Worm (Caenorhabditis elegans) whole organism, L2 larva: ENCODE data around the gene R03D7.8.

Source experiments
- C34F6.9 ChIP-seq: fragments of 150-350 bp; optimal IDR thresholded peaks from 2 replicates; lab custom pipeline; 2014; ENCODE audit warnings: missing biosample characterization, missing genetic modification characterization
- F13H6.1 ChIP-seq: sonication (generic microtip); optimal IDR thresholded peaks from 2 replicates; lab custom pipeline; 2016; ENCODE audit warnings: missing genetic modification characterization, missing compliant biosample characterization
- Y55F3AM.14 ChIP-seq: fragments of 200-800 bp; sonication (Bioruptor generic); optimal IDR thresholded peaks from 2 replicates; lab custom pipeline; 2018; ENCODE audit warnings: mild to moderate bottlenecking, missing genetic modification characterization, missing compliant biosample characterization
- ZK546.5 ChIP-seq: sonication (generic microtip); optimal IDR thresholded peaks from 2 replicates; lab custom pipeline; 2017; ENCODE audit warnings: missing biosample characterization, missing genetic modification characterization
- aly-2 ChIP-seq: fragments of 150-350 bp; optimal IDR thresholded peaks from 2 replicates; lab custom pipeline; 2014; ENCODE audit warnings: missing biosample characterization, missing genetic modification characterization
- ama-1 ChIP-seq: fragments of 150-350 bp; optimal IDR thresholded peaks from 2 replicates; lab custom pipeline; 2018; ENCODE audit warnings: inconsistent platforms
- ceh-16 ChIP-seq: fragments of 150-350 bp; optimal IDR thresholded peaks from 2 replicates; lab custom pipeline; 2014; ENCODE audit warnings: missing biosample characterization, missing genetic modification characterization
- crh-2 ChIP-seq: sonication (generic microtip); optimal IDR thresholded peaks from 2 replicates; lab custom pipeline; 2017; ENCODE audit warnings: missing biosample characterization, missing genetic modification characterization
- egl-27 ChIP-seq: sonication (generic microtip); optimal IDR thresholded peaks from 3 replicates; lab custom pipeline; 2017; ENCODE audit warnings: missing biosample characterization, missing genetic modification reagents, missing genetic modification characterization
- elt-1 ChIP-seq: fragments of 150-350 bp; optimal IDR thresholded peaks from 2 replicates; lab custom pipeline; 2014; ENCODE audit warnings: missing biosample characterization, missing genetic modification characterization
- elt-3 ChIP-seq: sonication (generic microtip); optimal IDR thresholded peaks from 2 replicates; lab custom pipeline; 2017; ENCODE audit warnings: missing biosample characterization, missing genetic modification characterization
- fos-1 ChIP-seq: fragments of 150-350 bp; optimal IDR thresholded peaks from 2 replicates; lab custom pipeline; 2014; ENCODE audit warnings: missing biosample characterization, missing genetic modification characterization
- gmeb-1 ChIP-seq: fragments of 150-350 bp; optimal IDR thresholded peaks from 2 replicates; lab custom pipeline; 2014; ENCODE audit warnings: missing biosample characterization, missing genetic modification characterization
- lin-11 ChIP-seq: fragments of 150-350 bp; sonication (generic microtip); optimal IDR thresholded peaks from 2 replicates; lab custom pipeline; 2014; ENCODE audit warnings: missing biosample characterization, missing genetic modification characterization, inconsistent platforms, mixed read lengths
- lin-13 ChIP-seq: fragments of 150-350 bp; optimal IDR thresholded peaks from 2 replicates; lab custom pipeline; 2014; ENCODE audit warnings: missing biosample characterization, missing genetic modification reagents, missing genetic modification characterization
- lin-39 ChIP-seq: fragments of 150-350 bp; optimal IDR thresholded peaks from 2 replicates; lab custom pipeline; 2014; ENCODE audit warnings: missing biosample characterization, missing genetic modification reagents, missing genetic modification characterization
- lsy-2 ChIP-seq, 2 experiments: fragments of 150-350 bp in 1 of 2; sonication (generic microtip) in 1 of 2; optimal IDR thresholded peaks; 2 replicates each; lab custom pipeline; 2014 to 2017; ENCODE audit warnings: missing biosample characterization in 2 of 2, missing genetic modification characterization in 2 of 2
- mab-5 ChIP-seq: fragments of 150-350 bp; optimal IDR thresholded peaks from 2 replicates; lab custom pipeline; 2014; ENCODE audit warnings: missing biosample characterization, missing genetic modification characterization
- mbf-1 ChIP-seq: sonication (generic microtip); optimal IDR thresholded peaks from 2 replicates; lab custom pipeline; 2017; ENCODE audit warnings: missing biosample characterization, missing genetic modification characterization
- mdl-1 ChIP-seq, 2 experiments: fragments of 150-350 bp in 1 of 2; sonication (generic microtip) in 1 of 2; optimal IDR thresholded peaks; 2 replicates each; lab custom pipeline; 2017; ENCODE audit warnings: missing biosample characterization in 2 of 2, missing genetic modification characterization in 2 of 2
- nhr-10 ChIP-seq: sonication (generic microtip); optimal IDR thresholded peaks from 2 replicates; lab custom pipeline; 2017; ENCODE audit warnings: missing biosample characterization, missing genetic modification characterization
- nhr-11 ChIP-seq: fragments of 150-350 bp; optimal IDR thresholded peaks from 2 replicates; lab custom pipeline; 2014; ENCODE audit warnings: missing biosample characterization, missing genetic modification characterization
- nhr-12 ChIP-seq: fragments of 150-350 bp; optimal IDR thresholded peaks from 2 replicates; lab custom pipeline; 2014; ENCODE audit warnings: missing biosample characterization, missing genetic modification characterization
- nhr-129 ChIP-seq: fragments of 150-350 bp; optimal IDR thresholded peaks from 2 replicates; lab custom pipeline; 2014; ENCODE audit warnings: missing biosample characterization, missing genetic modification characterization
- nhr-21 ChIP-seq: fragments of 150-350 bp; optimal IDR thresholded peaks from 2 replicates; lab custom pipeline; 2014; ENCODE audit warnings: missing biosample characterization, missing genetic modification characterization
- nhr-23 ChIP-seq: fragments of 150-350 bp; optimal IDR thresholded peaks from 2 replicates; lab custom pipeline; 2014; ENCODE audit warnings: missing biosample characterization, missing genetic modification reagents, missing genetic modification characterization
- nhr-77 ChIP-seq: fragments of 150-350 bp; optimal IDR thresholded peaks from 2 replicates; lab custom pipeline; 2014; ENCODE audit warnings: missing biosample characterization, missing genetic modification characterization
- sem-4 ChIP-seq: fragments of 150-350 bp; optimal IDR thresholded peaks from 2 replicates; lab custom pipeline; 2014; ENCODE audit warnings: missing biosample characterization, missing genetic modification reagents, missing genetic modification characterization
- sma-3 ChIP-seq: sonication (generic microtip); optimal IDR thresholded peaks from 2 replicates; lab custom pipeline; 2016; ENCODE audit warnings: missing genetic modification reagents, missing genetic modification characterization, missing compliant biosample characterization
- sma-9 ChIP-seq, 2 experiments: fragments of 150-350 bp in 1 of 2; sonication (generic microtip) in 1 of 2; optimal IDR thresholded peaks; 2 replicates each; lab custom pipeline; 2014 to 2016; ENCODE audit warnings: missing genetic modification characterization in 2 of 2, mild to moderate bottlenecking in 1 of 2, missing biosample characterization in 1 of 2, missing compliant biosample characterization in 1 of 2, missing genetic modification reagents in 1 of 2, moderate library complexity in 1 of 2
- unc-39 ChIP-seq: fragments of 150-350 bp; optimal IDR thresholded peaks from 2 replicates; lab custom pipeline; 2014; ENCODE audit warnings: missing biosample characterization, missing genetic modification characterization
- unc-55 ChIP-seq: fragments of 150-350 bp; sonication (generic microtip); optimal IDR thresholded peaks from 3 replicates; lab custom pipeline; 2014; ENCODE audit warnings: missing biosample characterization, missing genetic modification reagents, missing genetic modification characterization
- unc-62 ChIP-seq: fragments of 150-350 bp; optimal IDR thresholded peaks from 2 replicates; lab custom pipeline; 2014; ENCODE audit warnings: missing biosample characterization, missing genetic modification reagents, missing genetic modification characterization
- zag-1 ChIP-seq: fragments of 150-350 bp; optimal IDR thresholded peaks from 2 replicates; lab custom pipeline; 2014; ENCODE audit warnings: missing biosample characterization, missing genetic modification characterization
- ztf-1 ChIP-seq: fragments of 200-800 bp; sonication (Bioruptor generic); conservative IDR thresholded peaks from 2 replicates; pipeline ENCODE4 v1.3.6; 2022; ENCODE audit warnings: missing genetic modification characterization, missing compliant biosample characterization
- ztf-11 ChIP-seq: sonication (generic microtip); optimal IDR thresholded peaks from 2 replicates; lab custom pipeline; 2017; ENCODE audit warnings: missing biosample characterization, missing genetic modification characterization
- ztf-4 ChIP-seq: fragments of 150-350 bp; optimal IDR thresholded peaks from 2 replicates; lab custom pipeline; 2014; ENCODE audit warnings: missing biosample characterization, missing genetic modification characterization

The R03D7.8 gene

ce11 chrII:10956793-10957192 lies at the start of gene R03D7.8:
R03D7.8 (minus strand) TSS chrII:10956893.
- TF ChIP-seq F13H6.1 (tag; lab: Kevin White, UChicago) (no peak), mab-5 (tag; lab: Kevin White, UChicago) (no peak), sem-4 (tag; lab: Kevin White, UChicago) (no peak), ztf-11 (tag; lab: Kevin White, UChicago) (no peak), Y55F3AM.14 (no peak), aly-2 (tag; lab: Kevin White, UChicago) (no peak)

ce11 chrII:11004381-11004780 lies 47.7 kb upstream of the R03D7.8 start:
- TF ChIP-seq lin-13 (GFP tag; lab: Kevin White, UChicago): no peak
- TF ChIP-seq lin-11 (tag; lab: Kevin White, UChicago): no peak
- TF ChIP-seq nhr-129 (tag; lab: Kevin White, UChicago): peak; percentile 6
- no peak for TF ChIP-seq ztf-4 (tag; lab: Kevin White, UChicago)
- TF ChIP-seq nhr-10 (tag; lab: Kevin White, UChicago): no peak
- TF ChIP-seq unc-62: no peak
- no peak for TF ChIP-seq sma-9 (GFP tag; optimal IDR thresholded peaks at IDR 0.05; lab: Kevin White, UChicago)
- no peak for TF ChIP-seq sma-9 (tag; optimal IDR thresholded peaks at IDR 0.05; lab: Kevin White, UChicago)
- no peak for TF ChIP-seq gmeb-1 (tag; lab: Kevin White, UChicago)
- TF ChIP-seq Y55F3AM.14: no peak
- TF ChIP-seq lin-39: peak; percentile 2

- TF ChIP-seq zag-1: no peak
Observed at ce11 chrII:10999109-10999508, 42.4 kb upstream of the R03D7.8 start.

ce11 chrII:10995600-10995999 lies 38.9 kb upstream of the R03D7.8 start:
- TF ChIP-seq ceh-16 (tag; lab: Kevin White, UChicago): no peak
- TF ChIP-seq lin-39: no peak
- no peak for TF ChIP-seq lin-11 (tag; lab: Kevin White, UChicago)

ce11 chrII:10993607-10994229 lies 37.0 kb upstream of the R03D7.8 start:
- TF ChIP-seq ceh-16 (tag; lab: Kevin White, UChicago) (peak; percentile 18), unc-55 (GFP tag; lab: Kevin White, UChicago) (peak; percentile 34), crh-2 (tag; lab: Kevin White, UChicago) (no peak)

- peak in 1 of 2 experiments; percentile 13 for TF ChIP-seq lsy-2 (tag; optimal IDR thresholded peaks at IDR 0.05; lab: Kevin White, UChicago)
- no peak for TF ChIP-seq gmeb-1 (tag; lab: Kevin White, UChicago)
- TF ChIP-seq nhr-11 (tag; lab: Kevin White, UChicago): no peak
- TF ChIP-seq ztf-1 (GFP tag; lab: Robert Waterston, UW): no peak
- peak; percentile 21 for TF ChIP-seq sem-4 (tag; lab: Kevin White, UChicago)
- TF ChIP-seq ztf-11 (tag; lab: Kevin White, UChicago): no peak
- TF ChIP-seq lin-39: no peak
- TF ChIP-seq elt-3: no peak
- no peak for TF ChIP-seq nhr-12 (tag; lab: Kevin White, UChicago)
- no peak for TF ChIP-seq nhr-21
- TF ChIP-seq ama-1 (lab: Kevin White, UChicago): no peak
- TF ChIP-seq ztf-4 (tag; lab: Kevin White, UChicago): no peak
- TF ChIP-seq crh-2 (tag; lab: Kevin White, UChicago): peak; percentile 4
- no peak for TF ChIP-seq F13H6.1 (tag; lab: Kevin White, UChicago)
- TF ChIP-seq nhr-23 (tag; lab: Kevin White, UChicago): no peak
- TF ChIP-seq unc-39 (tag; lab: Kevin White, UChicago): no peak
- peak; percentile 13 for TF ChIP-seq C34F6.9 (tag; lab: Kevin White, UChicago)
- TF ChIP-seq nhr-77 (tag; lab: Kevin White, UChicago): no peak
- peak; percentile 25 for TF ChIP-seq nhr-129 (tag; lab: Kevin White, UChicago)
- TF ChIP-seq Y55F3AM.14: no peak
- TF ChIP-seq egl-27: no peak
- TF ChIP-seq unc-55 (GFP tag; lab: Kevin White, UChicago): no peak
- no peak for TF ChIP-seq ZK546.5 (tag; lab: Kevin White, UChicago)
- TF ChIP-seq mbf-1 (tag; lab: Kevin White, UChicago): no peak
- TF ChIP-seq unc-62: no peak
- TF ChIP-seq elt-1 (tag; lab: Kevin White, UChicago): no peak
- TF ChIP-seq ceh-16 (tag; lab: Kevin White, UChicago): no peak
- TF ChIP-seq fos-1: no peak
- no peak for TF ChIP-seq zag-1
- no peak for TF ChIP-seq mdl-1 (tag; optimal IDR thresholded peaks at IDR 0.05; lab: Kevin White, UChicago)
- TF ChIP-seq nhr-10 (tag; lab: Kevin White, UChicago): no peak
- no peak for TF ChIP-seq aly-2 (tag; lab: Kevin White, UChicago)
- TF ChIP-seq lin-13 (GFP tag; lab: Kevin White, UChicago): no peak
- TF ChIP-seq sma-9 (GFP tag; optimal IDR thresholded peaks at IDR 0.05; lab: Kevin White, UChicago): peak; percentile 23
- TF ChIP-seq sma-9 (tag; optimal IDR thresholded peaks at IDR 0.05; lab: Kevin White, UChicago): no peak
- no peak for TF ChIP-seq sma-3
- TF ChIP-seq lin-11 (tag; lab: Kevin White, UChicago): no peak
Observed at ce11 chrII:10990592-10990991, 33.9 kb upstream of the R03D7.8 start.
